Worm (Caenorhabditis elegans): ENCODE data around the gene kqt-3.
A peak's percentile ranks its signal among the peaks of the same experiment; 100 is the strongest.

Gene kqt-3

ce11 chrII:13678555-13679119 lies 17.4 kb upstream of the kqt-3 start (continued):
- TF ChIP-seq dmd-9 (GFP tag; IDR thresholded peaks at IDR 0.05) (no peak), Y48G9A.11 (GFP tag; IDR thresholded peaks at IDR 0.05) (no peak), F10B5.3 (tag; optimal IDR thresholded peaks at IDR 0.05) (no peak), jun-1 (tag; optimal IDR thresholded peaks at IDR 0.05) (no peak), lsy-2 (tag; optimal IDR thresholded peaks at IDR 0.05) (no peak), nhr-28 (tag; optimal IDR thresholded peaks at IDR 0.05) (peak; percentile 54), ceh-44 (GFP tag; IDR thresholded peaks at IDR 0.05) (no peak), lin-13 (GFP tag; optimal IDR thresholded peaks at IDR 0.05) (no peak), T20F7.1 (GFP tag; optimal IDR thresholded peaks at IDR 0.05) (no peak), nhr-42 (GFP tag; IDR thresholded peaks at IDR 0.05) (0 out of 2 replicates have a peak, but pooled peaks have one; percentile 28), mdl-1 (tag; optimal IDR thresholded peaks at IDR 0.05) (peak in 1 of 2 experiments; percentile 55), F44E2.7 (GFP tag; IDR thresholded peaks at IDR 0.05) (no peak), nhr-77 (tag; optimal IDR thresholded peaks at IDR 0.05) (peak; percentile 30), F26F4.8 (GFP tag; conservative IDR thresholded peaks at IDR 0.05) (no peak), lin-1 (GFP tag; IDR thresholded peaks at IDR 0.05) (no peak), zag-1 (tag; optimal IDR thresholded peaks at IDR 0.05) (no peak), daf-19 (GFP tag; conservative IDR thresholded peaks at IDR 0.05) (no peak), lir-3 (tag; optimal IDR thresholded peaks at IDR 0.05) (no peak), dve-1 (tag; optimal IDR thresholded peaks at IDR 0.05; ENCODE audit: insufficient read depth) (no peak), nhr-6 (tag; optimal IDR thresholded peaks at IDR 0.05) (no peak), php-3 (GFP tag; IDR thresholded peaks at IDR 0.05) (no peak), hmg-1.1 (GFP tag; IDR thresholded peaks at IDR 0.05) (no peak), unc-130 (GFP tag; optimal IDR thresholded peaks at IDR 0.05) (no peak), fkh-10 (GFP tag; optimal IDR thresholded peaks at IDR 0.05) (no peak), nhr-111 (GFP tag; optimal IDR thresholded peaks at IDR 0.05) (no peak), spr-1 (tag; optimal IDR thresholded peaks at IDR 0.05) (no peak), dmd-6 (GFP tag; IDR thresholded peaks at IDR 0.05) (peak; percentile 27), lin-15B (tag; optimal IDR thresholded peaks at IDR 0.05) (no peak), F37D6.2 (tag; optimal IDR thresholded peaks at IDR 0.05) (no peak), egl-43 (GFP tag; IDR thresholded peaks at IDR 0.05) (no peak), nhr-41 (GFP tag; IDR thresholded peaks at IDR 0.05) (no peak), snpc-4 (tag; optimal IDR thresholded peaks at IDR 0.05) (no peak), skn-1 (tag; optimal IDR thresholded peaks at IDR 0.05) (no peak), saeg-2 (GFP tag; IDR thresholded peaks at IDR 0.05) (no peak), T26A8.4 (GFP tag; IDR thresholded peaks at IDR 0.05) (no peak), fos-1 (tag; optimal IDR thresholded peaks at IDR 0.05) (no peak), zfp-3 (GFP tag; conservative IDR thresholded peaks at IDR 0.05) (no peak), tag-97 (GFP tag; IDR thresholded peaks at IDR 0.05) (no peak), daf-16 (GFP tag; optimal IDR thresholded peaks at IDR 0.05) (no peak), daf-16 (tag; optimal IDR thresholded peaks at IDR 0.05) (no peak), ces-1 (GFP tag; optimal IDR thresholded peaks at IDR 0.05) (no peak), Y105C5A.15 (GFP tag; IDR thresholded peaks at IDR 0.05) (no peak), nhr-25 (tag; optimal IDR thresholded peaks at IDR 0.05; ENCODE audit: borderline replicate concordance, insufficient read depth) (peak; percentile 56), attf-4 (tag; optimal IDR thresholded peaks at IDR 0.05) (no peak), unc-39 (tag; optimal IDR thresholded peaks at IDR 0.05) (no peak), tra-1 (GFP tag; IDR thresholded peaks at IDR 0.05) (no peak), zip-2 (tag; optimal IDR thresholded peaks at IDR 0.05) (no peak), nhr-10 (tag; optimal IDR thresholded peaks at IDR 0.05) (peak; percentile 55), hlh-30 (tag; optimal IDR thresholded peaks at IDR 0.05; ENCODE audit: insufficient read depth) (peak; percentile 5), ceh-28 (tag; optimal IDR thresholded peaks at IDR 0.05) (peak; percentile 12), lin-39 (tag; optimal IDR thresholded peaks at IDR 0.05) (no peak), ama-1 (optimal IDR thresholded peaks at IDR 0.05) (no peak), ctbp-1 (GFP tag; IDR thresholded peaks at IDR 0.05) (no peak)
